Fruit fly (Drosophila melanogaster) whole organism, pupa: ENCODE data around the gene ric8a.

Source experiments
- CG10348 ChIP-seq: fragments of 200-800 bp; sonication (Bioruptor generic); IDR thresholded peaks from 2 replicates; pipeline ENCODE4 v1.3.6; 2022; ENCODE audit warnings: missing biosample characterization, missing genetic modification characterization
- CG12605 ChIP-seq: fragments of 200-800 bp; sonication (Bioruptor generic); IDR thresholded peaks from 2 replicates; pipeline ENCODE4 v1.3.6; 2022; ENCODE audit warnings: missing biosample characterization, missing genetic modification characterization
- CG13204 ChIP-seq: fragments of 200-800 bp; sonication (Bioruptor generic); optimal IDR thresholded peaks from 2 replicates; lab custom pipeline; 2018; ENCODE audit warnings: missing biosample characterization, mild to moderate bottlenecking, missing genetic modification characterization, moderate library complexity
- CG14655 ChIP-seq: fragments of 200-800 bp; sonication (Bioruptor generic); optimal IDR thresholded peaks from 3 replicates; lab custom pipeline; 2017; ENCODE audit warnings: mild to moderate bottlenecking, missing biosample characterization, missing genetic modification reagents, missing genetic modification characterization
- CG15710 ChIP-seq: fragments of 200-800 bp; sonication (Bioruptor generic); optimal IDR thresholded peaks from 2 replicates; lab custom pipeline; 2018; ENCODE audit warnings: missing biosample characterization, mild to moderate bottlenecking, missing genetic modification characterization, moderate library complexity
- CG17806 ChIP-seq: fragments of 200-800 bp; sonication (Bioruptor generic); optimal IDR thresholded peaks from 2 replicates; lab custom pipeline; 2018; ENCODE audit warnings: missing biosample characterization, mild to moderate bottlenecking, missing genetic modification characterization, moderate library complexity
- CG32121 ChIP-seq: fragments of 200-800 bp; sonication (Bioruptor generic); IDR thresholded peaks from 2 replicates; pipeline ENCODE4 v1.3.6; 2022; ENCODE audit warnings: missing biosample characterization, missing genetic modification characterization
- CG34367 ChIP-seq: fragments of 200-800 bp; sonication (Bioruptor generic); optimal IDR thresholded peaks from 2 replicates; lab custom pipeline; 2018; ENCODE audit warnings: missing biosample characterization, mild to moderate bottlenecking, missing genetic modification characterization
- CG4496 ChIP-seq: fragments of 200-800 bp; sonication (Bioruptor generic); IDR thresholded peaks from 3 replicates; pipeline ENCODE4 v1.3.6; 2022; ENCODE audit warnings: missing biosample characterization, missing genetic modification characterization
- CG8159 ChIP-seq: fragments of 200-800 bp; sonication (Bioruptor generic); optimal IDR thresholded peaks from 3 replicates; lab custom pipeline; 2018; ENCODE audit warnings: missing biosample characterization, mild to moderate bottlenecking, missing genetic modification characterization, moderate library complexity
- CG8301 ChIP-seq: fragments of 200-800 bp; sonication (Bioruptor generic); optimal IDR thresholded peaks from 2 replicates; lab custom pipeline; 2018; ENCODE audit warnings: missing biosample characterization, mild to moderate bottlenecking, missing genetic modification characterization
- CG9948 ChIP-seq: fragments of 200-800 bp; sonication (Bioruptor generic); optimal IDR thresholded peaks from 2 replicates; lab custom pipeline; 2018; ENCODE audit warnings: missing biosample characterization, mild to moderate bottlenecking, missing genetic modification characterization, moderate library complexity
- D1 ChIP-seq: fragments of 200-800 bp; sonication (Bioruptor generic); optimal IDR thresholded peaks from 2 replicates; lab custom pipeline; 2018; ENCODE audit warnings: missing biosample characterization, mild to moderate bottlenecking, missing genetic modification characterization, moderate library complexity
- EcR ChIP-seq: fragments of 200-800 bp; sonication (Bioruptor generic); optimal IDR thresholded peaks from 3 replicates; lab custom pipeline; 2019; ENCODE audit warnings: missing biosample characterization, missing genetic modification characterization, mild to moderate bottlenecking, moderate library complexity, missing genetic modification reagents
- Ets98B ChIP-seq: fragments of 200-800 bp; sonication (Bioruptor generic); IDR thresholded peaks from 2 replicates; pipeline ENCODE4 v1.3.6; 2022; ENCODE audit warnings: missing biosample characterization, missing genetic modification characterization
- Pif1A ChIP-seq: fragments of 200-800 bp; sonication (Bioruptor generic); optimal IDR thresholded peaks from 3 replicates; lab custom pipeline; 2016; ENCODE audit warnings: missing biosample characterization, missing genetic modification characterization
- Pif1B ChIP-seq: fragments of 200-800 bp; sonication (Bioruptor generic); optimal IDR thresholded peaks from 3 replicates; lab custom pipeline; 2016; ENCODE audit warnings: missing biosample characterization, missing genetic modification characterization
- Snoo ChIP-seq: fragments of 200-800 bp; sonication (Bioruptor generic); optimal IDR thresholded peaks from 3 replicates; lab custom pipeline; 2017; ENCODE audit warnings: missing biosample characterization, mild to moderate bottlenecking, missing genetic modification characterization, inconsistent platforms
- fd96Ca ChIP-seq: fragments of 200-800 bp; sonication (Bioruptor generic); IDR thresholded peaks from 3 replicates; pipeline ENCODE4 v1.3.6; 2022; ENCODE audit warnings: missing biosample characterization, missing genetic modification characterization
- gl ChIP-seq: fragments of 200-800 bp; sonication (Bioruptor generic); optimal IDR thresholded peaks from 2 replicates; lab custom pipeline; 2018; ENCODE audit warnings: missing biosample characterization, mild to moderate bottlenecking, missing genetic modification characterization
- rn ChIP-seq: fragments of 200-800 bp; sonication (Bioruptor generic); IDR thresholded peaks from 2 replicates; pipeline ENCODE4 v1.3.6; 2022; ENCODE audit warnings: missing biosample characterization, missing genetic modification characterization

Gene ric8a

dm6 chrX:9252051-9252708, 3.8 kb upstream of the ric8a start:
- TF ChIP-seq CG10348 (GFP tag; lab: Robert Waterston, UW) = no peak
- peak; percentile 65 for TF ChIP-seq CG4496 (GFP tag; lab: Robert Waterston, UW)
- TF ChIP-seq rn (GFP tag; lab: Robert Waterston, UW) = no peak
- peak; percentile 40; the same call in 1 of the 2 replicates for TF ChIP-seq Ets98B (GFP tag; lab: Robert Waterston, UW)
- TF ChIP-seq CG8301 (tag; lab: Kevin White, UChicago) = no peak
- TF ChIP-seq CG8159 = no peak
- TF ChIP-seq Snoo (tag; lab: Kevin White, UChicago) = no peak
- TF ChIP-seq D1 (tag; lab: Kevin White, UChicago) = no peak
- peak; percentile 34 for TF ChIP-seq CG12605 (GFP tag; lab: Robert Waterston, UW)
- peak; percentile 49; the same call in 1 of the 2 replicates for TF ChIP-seq CG32121
- peak; percentile 18 for TF ChIP-seq CG9948 (tag; lab: Kevin White, UChicago)
- no peak for TF ChIP-seq CG15710 (tag; lab: Kevin White, UChicago)
- TF ChIP-seq CG34367 (tag; lab: Kevin White, UChicago) = peak; percentile 0
- peak; percentile 60 for TF ChIP-seq EcR
- TF ChIP-seq fd96Ca (GFP tag; lab: Robert Waterston, UW) = peak; percentile 55; the same call in 1 of the 3 replicates
- TF ChIP-seq CG13204 (GFP tag; lab: Kevin White, UChicago) = no peak
- TF ChIP-seq CG17806 (tag; lab: Kevin White, UChicago) = no peak
- no peak for TF ChIP-seq Pif1A (GFP tag; lab: Kevin White, UChicago)
- no peak for TF ChIP-seq Pif1B (GFP tag; lab: Kevin White, UChicago)
- no peak for TF ChIP-seq CG14655 (GFP tag; lab: Kevin White, UChicago)
- TF ChIP-seq gl (tag; lab: Kevin White, UChicago) = no peak
- TF ChIP-seq, all 21 proteins: peak for 8

dm6 chrX:9255021-9255420, 947 bp upstream of the ric8a start:
- TF ChIP-seq Ets98B (GFP tag; lab: Robert Waterston, UW) = no peak
- no peak for TF ChIP-seq CG10348 (GFP tag; lab: Robert Waterston, UW)
- TF ChIP-seq Pif1B (GFP tag; lab: Kevin White, UChicago) = no peak
- TF ChIP-seq CG8301 (tag; lab: Kevin White, UChicago) = no peak
- no peak for TF ChIP-seq rn (GFP tag; lab: Robert Waterston, UW)
- TF ChIP-seq D1 (tag; lab: Kevin White, UChicago) = no peak
- no peak for TF ChIP-seq EcR
- TF ChIP-seq Pif1A (GFP tag; lab: Kevin White, UChicago) = no peak
- no peak for TF ChIP-seq CG4496 (GFP tag; lab: Robert Waterston, UW)
- TF ChIP-seq CG15710 (tag; lab: Kevin White, UChicago) = no peak
- TF ChIP-seq CG32121 = no peak
- no peak for TF ChIP-seq CG9948 (tag; lab: Kevin White, UChicago)
- no peak for TF ChIP-seq CG8159
- TF ChIP-seq CG12605 (GFP tag; lab: Robert Waterston, UW) = no peak
- TF ChIP-seq CG34367 (tag; lab: Kevin White, UChicago) = no peak
- TF ChIP-seq Snoo (tag; lab: Kevin White, UChicago) = no peak

dm6 chrX:9266082-9266481, 10.1 kb downstream of the ric8a start:
- TF ChIP-seq CG10348 (GFP tag; lab: Robert Waterston, UW) (no peak), CG32121 (0 out of 2 replicates have a peak, but pooled peaks have one; percentile 24)
- TF ChIP-seq, all 21 proteins: peak for 1

- no peak for TF ChIP-seq Pif1B (GFP tag; lab: Kevin White, UChicago)
- no peak for TF ChIP-seq rn (GFP tag; lab: Robert Waterston, UW)
- no peak for TF ChIP-seq CG17806 (tag; lab: Kevin White, UChicago)
- no peak for TF ChIP-seq CG10348 (GFP tag; lab: Robert Waterston, UW)
- no peak for TF ChIP-seq CG15710 (tag; lab: Kevin White, UChicago)
- TF ChIP-seq CG14655 (GFP tag; lab: Kevin White, UChicago) = no peak
- TF ChIP-seq, all 21 proteins: peak for 0
These were observed 11.6 kb downstream of the ric8a start, which contains the start of gene Erk7 for dm6 chrX:9267598-9267997. TSS of gene Erk7 (minus strand) at chrX:9267698.

dm6 chrX:9269825-9270224, 13.9 kb downstream of the ric8a start, which contains the start of gene CG17440:
TSS of gene CG17440 (minus strand) at chrX:9269925.
- no peak for TF ChIP-seq Pif1B (GFP tag; lab: Kevin White, UChicago)
- TF ChIP-seq CG15710 (tag; lab: Kevin White, UChicago) = no peak
- TF ChIP-seq gl (tag; lab: Kevin White, UChicago) = no peak
- TF ChIP-seq Ets98B (GFP tag; lab: Robert Waterston, UW) = no peak

dm6 chrX:9272830-9273507, 17.0 kb downstream of the ric8a start, which contains the start of the genes Cfp1 and Aladin:
TSS of gene Cfp1 (minus strand) at chrX:9272960.
TSS of gene Aladin (plus strand) at chrX:9273413.
- TF ChIP-seq CG4496 (GFP tag; lab: Robert Waterston, UW) = no peak
